Worm (Caenorhabditis elegans): ENCODE measurements around the gene gcc-1.

gcc-1 gene

ce11 chrX:3111066-3111465, 48.7 kb upstream of the gcc-1 start (continued):
- TF ChIP-seq mep-1 (tag; optimal IDR thresholded peaks at IDR 0.05) (no peak), unc-30 (tag; optimal IDR thresholded peaks at IDR 0.05) (no peak), elt-3 (tag; optimal IDR thresholded peaks at IDR 0.05) (no peak), C04F5.9 (tag; optimal IDR thresholded peaks at IDR 0.05) (no peak), sup-37 (GFP tag; optimal IDR thresholded peaks at IDR 0.05) (no peak), mdl-1 (tag; optimal IDR thresholded peaks at IDR 0.05) (peak in 1 of 2 experiments; percentile 50), lsy-2 (tag; optimal IDR thresholded peaks at IDR 0.05) (peak; percentile 1 to 21), egl-13 (tag; optimal IDR thresholded peaks at IDR 0.05) (no peak), ceh-88 (GFP tag; IDR thresholded peaks at IDR 0.05) (no peak), lir-3 (tag; optimal IDR thresholded peaks at IDR 0.05; ENCODE audit: poor library complexity) (no peak), rnt-1 (tag; optimal IDR thresholded peaks at IDR 0.05) (no peak), aly-2 (tag; optimal IDR thresholded peaks at IDR 0.05) (no peak), irx-1 (tag; optimal IDR thresholded peaks at IDR 0.05) (peak; percentile 45), snu-23 (GFP tag; optimal IDR thresholded peaks at IDR 0.05) (peak; percentile 40), nhr-20 (tag; optimal IDR thresholded peaks at IDR 0.05) (peak; percentile 11), nhr-47 (tag; optimal IDR thresholded peaks at IDR 0.05) (peak; percentile 48), snpc-4 (tag; optimal IDR thresholded peaks at IDR 0.05) (no peak), hlh-4 (tag; optimal IDR thresholded peaks at IDR 0.05) (no peak), C34B4.2 (tag; optimal IDR thresholded peaks at IDR 0.05) (no peak), nhr-76 (tag; optimal IDR thresholded peaks at IDR 0.05) (no peak), unc-62 (GFP tag; optimal IDR thresholded peaks at IDR 0.05) (no peak), nhr-85 (tag) (peak; percentile 69), nhr-84 (tag; optimal IDR thresholded peaks at IDR 0.05) (no peak), nhr-28 (tag; optimal IDR thresholded peaks at IDR 0.05) (no peak), fos-1 (tag; optimal IDR thresholded peaks at IDR 0.05) (no peak), lin-14 (GFP tag; optimal IDR thresholded peaks at IDR 0.05) (peak; percentile 90), pax-3 (tag; optimal IDR thresholded peaks at IDR 0.05) (no peak), ceh-63 (GFP tag; optimal IDR thresholded peaks at IDR 0.05) (no peak), ces-1 (GFP tag; optimal IDR thresholded peaks at IDR 0.05) (no peak), dpl-1 (GFP tag; optimal IDR thresholded peaks at IDR 0.05) (peak in 1 of 3 experiments; percentile 14), unc-86 (tag; optimal IDR thresholded peaks at IDR 0.05) (peak; percentile 44), nhr-71 (tag; optimal IDR thresholded peaks at IDR 0.05) (peak; percentile 54), fkh-8 (tag; optimal IDR thresholded peaks at IDR 0.05) (peak; percentile 70), hlh-17 (GFP tag; optimal IDR thresholded peaks at IDR 0.05; ENCODE audit: borderline replicate concordance) (no peak), swsn-7 (tag; optimal IDR thresholded peaks at IDR 0.05) (no peak), ztf-11 (tag; optimal IDR thresholded peaks at IDR 0.05) (no peak), mab-9 (GFP tag; IDR thresholded peaks at IDR 0.05) (peak; percentile 35; the same call in 1 of the 2 replicates), alr-1 (tag; optimal IDR thresholded peaks at IDR 0.05; ENCODE audit: borderline replicate concordance) (no peak), hpl-2 (GFP tag; optimal IDR thresholded peaks at IDR 0.05) (no peak), elt-2 (tag; optimal IDR thresholded peaks at IDR 0.05) (no peak), nhr-11 (tag; optimal IDR thresholded peaks at IDR 0.05) (no peak), skn-1 (tag; optimal IDR thresholded peaks at IDR 0.05) (no peak), lin-15B (tag; optimal IDR thresholded peaks at IDR 0.05) (no peak), zip-4 (GFP tag; optimal IDR thresholded peaks at IDR 0.05) (no peak), ztf-4 (tag; optimal IDR thresholded peaks at IDR 0.05) (no peak), ceh-82 (tag; optimal IDR thresholded peaks at IDR 0.05) (peak in 1 of 3 experiments; percentile 24), aha-1 (tag; optimal IDR thresholded peaks at IDR 0.05) (no peak), sptf-1 (tag; optimal IDR thresholded peaks at IDR 0.05) (no peak), lin-35 (GFP tag; optimal IDR thresholded peaks at IDR 0.05) (peak in 1 of 2 experiments; percentile 42), unc-98 (GFP tag; IDR thresholded peaks at IDR 0.05) (no peak), pqm-1 (tag; optimal IDR thresholded peaks at IDR 0.05) (no peak), nhr-19 (GFP tag; conservative IDR thresholded peaks at IDR 0.05) (no peak), efl-1 (optimal IDR thresholded peaks at IDR 0.05) (no peak), efl-1 (GFP tag; optimal IDR thresholded peaks at IDR 0.05 in 1 of 2) (no peak)
